Worm (Caenorhabditis elegans) whole organism, L3 larva: ENCODE results near the gene grl-2.

Source experiments
- R02D3.7 ChIP-seq: fragments of 150-350 bp; optimal IDR thresholded peaks from 2 replicates; lab custom pipeline; 2014; ENCODE audit warnings: missing biosample characterization, missing genetic modification characterization
- ZK546.5 ChIP-seq: sonication (generic microtip); optimal IDR thresholded peaks from 2 replicates; lab custom pipeline; 2017; ENCODE audit warnings: missing biosample characterization, missing genetic modification characterization
- aly-2 ChIP-seq: fragments of 150-350 bp; optimal IDR thresholded peaks from 2 replicates; lab custom pipeline; 2014; ENCODE audit warnings: missing biosample characterization, missing genetic modification characterization
- ama-1 ChIP-seq: fragments of 150-350 bp; optimal IDR thresholded peaks from 2 replicates; lab custom pipeline; 2018
- ceh-16 ChIP-seq: sonication (generic microtip); optimal IDR thresholded peaks from 2 replicates; lab custom pipeline; 2017; ENCODE audit warnings: missing biosample characterization, missing genetic modification characterization
- ceh-28 ChIP-seq: fragments of 150-350 bp; optimal IDR thresholded peaks from 2 replicates; lab custom pipeline; 2014; ENCODE audit warnings: missing biosample characterization, missing genetic modification reagents, missing genetic modification characterization
- ceh-82 ChIP-seq: fragments of 150-350 bp; optimal IDR thresholded peaks from 2 replicates; lab custom pipeline; 2014; ENCODE audit warnings: missing biosample characterization, missing genetic modification characterization
- ceh-9 ChIP-seq: sonication (generic microtip); optimal IDR thresholded peaks from 2 replicates; lab custom pipeline; 2018; ENCODE audit warnings: missing biosample characterization, missing genetic modification characterization
- daf-12 ChIP-seq: fragments of 150-350 bp; optimal IDR thresholded peaks from 2 replicates; lab custom pipeline; 2014; ENCODE audit warnings: missing biosample characterization, missing genetic modification reagents, missing genetic modification characterization
- egl-27 ChIP-seq: sonication (generic microtip); optimal IDR thresholded peaks from 4 replicates; lab custom pipeline; 2017; ENCODE audit warnings: missing biosample characterization, missing genetic modification reagents, missing genetic modification characterization
- egl-5 ChIP-seq: fragments of 150-350 bp; optimal IDR thresholded peaks from 2 replicates; lab custom pipeline; 2017; ENCODE audit warnings: missing biosample characterization, missing genetic modification reagents, missing genetic modification characterization, inconsistent platforms
- elt-1 ChIP-seq: fragments of 150-350 bp; optimal IDR thresholded peaks from 2 replicates; lab custom pipeline; 2014; ENCODE audit warnings: missing biosample characterization, missing genetic modification characterization
- elt-2 ChIP-seq: sonication (generic microtip); optimal IDR thresholded peaks from 2 replicates; lab custom pipeline; 2016; ENCODE audit warnings: missing genetic modification reagents, mild to moderate bottlenecking, missing genetic modification characterization, missing compliant biosample characterization
- elt-3 ChIP-seq, 3 experiments: fragments of 150-350 bp in 1 of 3; sonication (generic microtip) in 2 of 3; optimal IDR thresholded peaks; 2 replicates in 2 of 3; 4 replicates in 1 of 3; lab custom pipeline; 2014 to 2017; ENCODE audit warnings: missing biosample characterization in 3 of 3, missing genetic modification characterization in 3 of 3
- eor-1 ChIP-seq, 2 experiments: fragments of 150-350 bp; optimal IDR thresholded peaks; 2 replicates each; lab custom pipeline; 2014 to 2018; ENCODE audit warnings: missing biosample characterization in 2 of 2, missing genetic modification characterization in 2 of 2
- fkh-10 ChIP-seq: sonication (generic microtip); optimal IDR thresholded peaks from 2 replicates; lab custom pipeline; 2017; ENCODE audit warnings: missing biosample characterization, missing genetic modification reagents, missing genetic modification characterization
- fkh-2 ChIP-seq: fragments of 150-350 bp; optimal IDR thresholded peaks from 2 replicates; lab custom pipeline; 2014; ENCODE audit warnings: missing biosample characterization, missing genetic modification reagents, missing genetic modification characterization
- fos-1 ChIP-seq: fragments of 150-350 bp; optimal IDR thresholded peaks from 2 replicates; lab custom pipeline; 2014; ENCODE audit warnings: missing biosample characterization, missing genetic modification characterization
- hmg-11 ChIP-seq: sonication (generic microtip); optimal IDR thresholded peaks from 2 replicates; lab custom pipeline; 2016; ENCODE audit warnings: missing genetic modification characterization, missing compliant biosample characterization
- jun-1 ChIP-seq: fragments of 150-350 bp; optimal IDR thresholded peaks from 2 replicates; lab custom pipeline; 2014; ENCODE audit warnings: missing biosample characterization, missing genetic modification reagents, missing genetic modification characterization
- lin-15B ChIP-seq: fragments of 150-350 bp; optimal IDR thresholded peaks from 2 replicates; lab custom pipeline; 2014; ENCODE audit warnings: missing biosample characterization, missing genetic modification characterization
- lin-39 ChIP-seq: fragments of 150-350 bp; optimal IDR thresholded peaks from 2 replicates; lab custom pipeline; 2018; ENCODE audit warnings: missing biosample characterization, missing genetic modification reagents, missing genetic modification characterization
- lsy-12 ChIP-seq: sonication (generic microtip); optimal IDR thresholded peaks from 2 replicates; lab custom pipeline; 2016; ENCODE audit warnings: mild to moderate bottlenecking, missing genetic modification characterization, missing compliant biosample characterization
- mdl-1 ChIP-seq: fragments of 150-350 bp; optimal IDR thresholded peaks from 2 replicates; lab custom pipeline; 2014; ENCODE audit warnings: missing biosample characterization, missing genetic modification characterization
- mml-1 ChIP-seq: fragments of 150-350 bp; sonication (generic microtip); optimal IDR thresholded peaks from 3 replicates; lab custom pipeline; 2014; ENCODE audit warnings: missing biosample characterization, missing genetic modification characterization
- nfya-1 ChIP-seq: sonication (generic microtip); optimal IDR thresholded peaks from 2 replicates; lab custom pipeline; 2017; ENCODE audit warnings: missing genetic modification characterization, mild to moderate bottlenecking, missing compliant biosample characterization, antibody characterized with exemption, moderate library complexity; ENCODE audit not compliant: insufficient read depth
- nhr-11 ChIP-seq: fragments of 150-350 bp; optimal IDR thresholded peaks from 2 replicates; lab custom pipeline; 2014; ENCODE audit warnings: missing biosample characterization, missing genetic modification characterization
- nhr-12 ChIP-seq: fragments of 150-350 bp; optimal IDR thresholded peaks from 2 replicates; lab custom pipeline; 2014; ENCODE audit warnings: missing biosample characterization, missing genetic modification characterization
- nhr-23 ChIP-seq: fragments of 150-350 bp; optimal IDR thresholded peaks from 2 replicates; lab custom pipeline; 2014; ENCODE audit warnings: missing biosample characterization, missing genetic modification reagents, missing genetic modification characterization
- nhr-237 ChIP-seq: fragments of 150-350 bp; optimal IDR thresholded peaks from 2 replicates; lab custom pipeline; 2014; ENCODE audit warnings: missing biosample characterization, missing genetic modification characterization
- nhr-25 ChIP-seq: sonication (generic microtip); optimal IDR thresholded peaks from 2 replicates; lab custom pipeline; 2017; ENCODE audit warnings: missing biosample characterization, missing genetic modification characterization
- nhr-28 ChIP-seq: fragments of 150-350 bp; optimal IDR thresholded peaks from 2 replicates; lab custom pipeline; 2014; ENCODE audit warnings: missing biosample characterization, missing genetic modification characterization
- nhr-43 ChIP-seq: sonication (generic microtip); optimal IDR thresholded peaks from 2 replicates; lab custom pipeline; 2016; ENCODE audit warnings: mild to moderate bottlenecking, missing genetic modification characterization, missing compliant biosample characterization; ENCODE audit not compliant: poor library complexity, severe bottlenecking
- nhr-67 ChIP-seq: fragments of 150-350 bp; optimal IDR thresholded peaks from 2 replicates; lab custom pipeline; 2014; ENCODE audit warnings: missing biosample characterization, missing genetic modification characterization
- nhr-76 ChIP-seq: fragments of 150-350 bp; sonication (generic microtip); optimal IDR thresholded peaks from 5 replicates; lab custom pipeline; 2014; ENCODE audit warnings: missing biosample characterization, missing genetic modification characterization
- nhr-77 ChIP-seq: fragments of 150-350 bp; optimal IDR thresholded peaks from 2 replicates; lab custom pipeline; 2014; ENCODE audit warnings: missing biosample characterization, missing genetic modification characterization
- pha-4 ChIP-seq: fragments of 150-350 bp; optimal IDR thresholded peaks from 2 replicates; lab custom pipeline; 2014; ENCODE audit warnings: missing biosample characterization, missing genetic modification reagents, missing genetic modification characterization
- pqm-1 ChIP-seq: fragments of 150-350 bp; optimal IDR thresholded peaks from 2 replicates; lab custom pipeline; 2017; ENCODE audit warnings: missing biosample characterization, missing genetic modification characterization, inconsistent platforms
- sea-2 ChIP-seq: fragments of 150-350 bp; sonication (generic microtip); optimal IDR thresholded peaks from 4 replicates; lab custom pipeline; 2014; ENCODE audit warnings: missing biosample characterization, missing genetic modification reagents, missing genetic modification characterization
- skn-1 ChIP-seq: fragments of 150-350 bp; optimal IDR thresholded peaks from 2 replicates; lab custom pipeline; 2014; ENCODE audit warnings: missing biosample characterization, missing genetic modification characterization
- snpc-4 ChIP-seq: fragments of 150-350 bp; optimal IDR thresholded peaks from 2 replicates; lab custom pipeline; 2014; ENCODE audit warnings: missing biosample characterization, missing genetic modification characterization
- tbx-2 ChIP-seq: sonication (generic microtip); optimal IDR thresholded peaks from 2 replicates; lab custom pipeline; 2016; ENCODE audit warnings: mild to moderate bottlenecking, missing genetic modification characterization, missing compliant biosample characterization
- unc-39 ChIP-seq: sonication (generic microtip); optimal IDR thresholded peaks from 4 replicates; lab custom pipeline; 2017; ENCODE audit warnings: missing biosample characterization, missing genetic modification characterization
- unc-62 ChIP-seq: fragments of 150-350 bp; sonication (generic microtip); optimal IDR thresholded peaks from 4 replicates; lab custom pipeline; 2014; ENCODE audit warnings: missing biosample characterization, missing genetic modification reagents, missing genetic modification characterization
- zag-1 ChIP-seq: fragments of 150-350 bp; optimal IDR thresholded peaks from 2 replicates; lab custom pipeline; 2014; ENCODE audit warnings: missing biosample characterization, missing genetic modification characterization
- ztf-11 ChIP-seq: fragments of 150-350 bp; optimal IDR thresholded peaks from 2 replicates; lab custom pipeline; 2014; ENCODE audit warnings: missing biosample characterization, missing genetic modification characterization
- ztf-4 ChIP-seq: fragments of 150-350 bp; optimal IDR thresholded peaks from 2 replicates; lab custom pipeline; 2014; ENCODE audit warnings: missing biosample characterization, missing genetic modification characterization

Gene grl-2

DNA sequence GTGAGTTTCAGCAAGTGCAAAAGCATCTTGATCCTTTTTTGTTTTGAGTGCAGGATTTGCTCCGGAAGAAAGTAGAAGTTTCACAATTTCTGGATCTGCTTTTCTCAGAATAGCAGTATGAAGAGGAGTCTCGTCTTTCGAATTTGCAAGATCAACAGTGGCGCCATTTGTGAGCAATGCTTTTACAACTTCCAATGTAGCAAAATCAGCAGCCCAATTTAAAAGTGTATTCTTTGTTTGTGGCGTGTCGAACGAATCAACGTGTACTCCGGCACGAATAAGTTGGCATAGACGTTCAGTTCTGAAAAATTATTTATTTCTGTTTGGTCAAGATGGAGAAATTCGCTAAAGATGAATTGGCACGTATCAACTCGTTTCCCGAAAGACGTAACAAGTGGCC lies 4.7 kb downstream of the grl-2 start, which contains the start of gene T16G1.13:
Gene T16G1.13, plus strand, starts transcription at position 301 of the 400 bp plus-strand sequence.
- no peak for TF ChIP-seq daf-12 (tag; lab: Kevin White, UChicago)
- TF ChIP-seq ztf-11 (tag; lab: Kevin White, UChicago), result no peak
- no peak for TF ChIP-seq lin-15B (tag; lab: Kevin White, UChicago)
- no peak for TF ChIP-seq nfya-1 (tag; lab: Kevin White, UChicago)
- no peak for TF ChIP-seq lsy-12 (tag; lab: Kevin White, UChicago)
- TF ChIP-seq nhr-77, result no peak
- no peak for TF ChIP-seq hmg-11 (tag; lab: Kevin White, UChicago)
- TF ChIP-seq ama-1, result no peak
- TF ChIP-seq elt-3 (tag; optimal IDR thresholded peaks at IDR 0.05; lab: Kevin White, UChicago), result no peak
- TF ChIP-seq ceh-9 (tag; lab: Kevin White, UChicago), result no peak
- TF ChIP-seq ztf-4, result no peak
- TF ChIP-seq fkh-10 (GFP tag; lab: Kevin White, UChicago), result no peak
- TF ChIP-seq aly-2 (tag; lab: Kevin White, UChicago), result no peak
- TF ChIP-seq elt-2, result no peak
- no peak for TF ChIP-seq mml-1 (tag; lab: Kevin White, UChicago)
- no peak for TF ChIP-seq ZK546.5
- TF ChIP-seq fkh-2 (tag; lab: Kevin White, UChicago), result no peak
- TF ChIP-seq egl-27, result no peak

DNA sequence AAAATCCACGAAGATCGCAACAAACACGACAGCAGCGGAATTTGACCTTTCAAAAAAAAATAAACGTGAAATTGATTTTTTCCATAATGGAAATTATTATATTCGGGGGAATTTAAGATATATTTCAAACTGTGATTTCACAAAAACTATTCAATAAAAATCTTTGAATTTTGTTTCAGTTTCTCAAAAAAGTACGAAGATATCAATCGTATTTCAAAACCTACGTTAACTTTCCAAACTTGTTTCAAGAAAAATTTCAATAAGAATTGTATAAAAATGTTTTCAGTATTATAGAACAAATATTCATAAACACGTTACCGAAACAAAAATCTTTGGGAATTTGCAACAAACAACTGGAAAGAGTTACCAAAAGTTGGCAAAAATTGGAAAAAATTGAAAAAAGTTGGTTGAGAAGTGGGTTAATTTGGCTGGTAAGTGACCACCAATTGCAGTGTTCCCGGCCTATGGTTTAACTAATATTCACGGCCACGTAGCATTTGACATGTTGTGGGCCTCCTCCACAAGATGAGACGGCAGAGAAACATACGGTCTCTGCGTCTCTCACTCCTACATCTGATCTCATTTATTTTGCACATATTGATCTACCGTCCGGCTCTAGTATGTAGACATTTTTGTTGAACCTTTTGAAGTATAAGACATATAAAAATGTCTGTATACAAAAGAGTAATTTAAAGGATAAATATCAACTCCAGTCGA lies 6.1 kb downstream of the grl-2 start, which contains the start of the genes T16G1.9 and T16G1.18:
Gene T16G1.9, minus strand, starts transcription at position 51 of the 717 bp plus-strand sequence.
Gene T16G1.18, plus strand, starts transcription at position 493 of the 717 bp plus-strand sequence.
- no peak for TF ChIP-seq sea-2 (GFP tag; lab: Kevin White, UChicago)
- peak; percentile 42 for TF ChIP-seq hmg-11 (tag; lab: Kevin White, UChicago)
- no peak for TF ChIP-seq ceh-82 (tag; lab: Kevin White, UChicago)
- TF ChIP-seq lin-39 (tag; lab: Kevin White, UChicago), result peak; percentile 4
- TF ChIP-seq fos-1 (tag; lab: Kevin White, UChicago), result no peak
- TF ChIP-seq mml-1 (tag; lab: Kevin White, UChicago), result no peak
- no peak for TF ChIP-seq ZK546.5
- TF ChIP-seq skn-1 (tag; lab: Kevin White, UChicago), result no peak
- TF ChIP-seq snpc-4 (tag; lab: Kevin White, UChicago), result peak; percentile 54
- TF ChIP-seq nhr-67, result no peak
- TF ChIP-seq nhr-11, result no peak
- TF ChIP-seq elt-1, result no peak
- TF ChIP-seq nhr-12 (tag; lab: Kevin White, UChicago), result no peak
- no peak for TF ChIP-seq daf-12 (tag; lab: Kevin White, UChicago)
- TF ChIP-seq ztf-4, result no peak
- TF ChIP-seq pqm-1 (tag; lab: Kevin White, UChicago), result peak; percentile 22
- no peak for TF ChIP-seq fkh-2 (tag; lab: Kevin White, UChicago)
- no peak for TF ChIP-seq elt-3 (tag; optimal IDR thresholded peaks at IDR 0.05; lab: Kevin White, UChicago)
- no peak for TF ChIP-seq ceh-28 (tag; lab: Kevin White, UChicago)
- no peak for TF ChIP-seq unc-62 (GFP tag; lab: Kevin White, UChicago)
- no peak for TF ChIP-seq tbx-2 (tag; lab: Kevin White, UChicago)
- no peak for TF ChIP-seq jun-1 (tag; lab: Kevin White, UChicago)
- no peak for TF ChIP-seq nhr-237 (tag; lab: Kevin White, UChicago)
- no peak for TF ChIP-seq unc-39
- TF ChIP-seq pha-4, result peak; percentile 71
- TF ChIP-seq zag-1 (tag; lab: Kevin White, UChicago), result no peak
- peak; percentile 42 for TF ChIP-seq elt-2
- TF ChIP-seq lsy-12 (tag; lab: Kevin White, UChicago), result no peak
- TF ChIP-seq nhr-25 (tag; lab: Kevin White, UChicago), result peak; percentile 54
- TF ChIP-seq ama-1, result peak; percentile 72
- TF ChIP-seq aly-2 (tag; lab: Kevin White, UChicago), result no peak
- TF ChIP-seq mdl-1 (tag; lab: Kevin White, UChicago), result no peak
- TF ChIP-seq ceh-16 (tag; lab: Kevin White, UChicago), result no peak
- TF ChIP-seq egl-5 (tag; lab: Kevin White, UChicago), result no peak
- TF ChIP-seq egl-27, result no peak
- TF ChIP-seq ceh-9 (tag; lab: Kevin White, UChicago), result no peak
- no peak for TF ChIP-seq ztf-11 (tag; lab: Kevin White, UChicago)
- no peak for TF ChIP-seq nhr-28 (tag; lab: Kevin White, UChicago)
- TF ChIP-seq nhr-43 (tag; lab: Kevin White, UChicago), result peak; percentile 6
- peak; percentile 58 for TF ChIP-seq lin-15B (tag; lab: Kevin White, UChicago)
- TF ChIP-seq nhr-77, result no peak
- TF ChIP-seq nhr-23 (tag; lab: Kevin White, UChicago), result peak; percentile 18
- TF ChIP-seq R02D3.7, result no peak
- TF ChIP-seq nhr-76 (tag; lab: Kevin White, UChicago), result no peak
- no peak for TF ChIP-seq nfya-1 (tag; lab: Kevin White, UChicago)
- no peak for TF ChIP-seq fkh-10 (GFP tag; lab: Kevin White, UChicago)
- TF ChIP-seq eor-1 (tag; optimal IDR thresholded peaks at IDR 0.05; lab: Kevin White, UChicago), result no peak
